Fruit fly (Drosophila melanogaster) Kc167 (cell line): ENCODE measurements around the gene epsilonCOP.

Experiments used
- Myc ChIP-seq: fragments of >200 bp; optimal IDR thresholded peaks from 2 replicates; lab custom pipeline; 2017; ENCODE audit warnings: missing external identifiers
- Sin3A ChIP-seq: fragments of >200 bp; optimal IDR thresholded peaks from 2 replicates; lab custom pipeline; 2018; ENCODE audit warnings: missing external identifiers
- h ChIP-seq: fragments of >200 bp; optimal IDR thresholded peaks from 3 replicates; lab custom pipeline; 2018; ENCODE audit warnings: missing external identifiers
- insv ChIP-seq: fragments of >200 bp; optimal IDR thresholded peaks from 3 replicates; lab custom pipeline; 2018; ENCODE audit warnings: missing external identifiers
- psq ChIP-seq: fragments of >200 bp; optimal IDR thresholded peaks from 2 replicates; lab custom pipeline; 2017; ENCODE audit warnings: missing external identifiers
- ttk ChIP-seq: sonication (Bioruptor generic); optimal IDR thresholded peaks from 2 replicates; lab custom pipeline; 2017; ENCODE audit warnings: missing external identifiers

DNA sequence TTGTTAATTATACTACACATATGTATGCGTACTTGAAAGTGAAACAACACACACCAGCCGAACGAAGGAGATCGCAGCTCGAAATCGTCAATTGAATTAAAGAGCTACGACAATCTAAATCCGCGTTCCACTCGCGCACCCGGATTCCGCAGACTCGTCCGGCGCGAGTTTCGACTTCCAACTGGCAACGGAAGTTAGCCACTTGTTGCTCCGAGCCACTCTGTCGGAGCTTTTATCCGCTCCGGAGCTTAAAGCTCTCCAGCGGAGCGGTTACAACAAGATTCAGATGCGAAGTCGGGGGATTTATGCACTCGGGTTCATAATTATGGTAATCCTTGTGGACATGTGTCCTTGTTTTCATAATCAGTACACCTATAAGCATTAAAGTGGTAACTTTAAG, 23.4 kb upstream of the epsilonCOP start, which contains the start of gene Rchy1:
- TF ChIP-seq h: no peak
- TF ChIP-seq psq: no peak
- no peak for TF ChIP-seq Sin3A (lab: Kevin White, UChicago)
- no peak for TF ChIP-seq Myc
- no peak for TF ChIP-seq ttk
- no peak for TF ChIP-seq insv (lab: Kevin White, UChicago)
